Worm (Caenorhabditis elegans) whole organism, early embryonic: ENCODE results near the gene ZC317.2.

Experiments used
- ama-1 ChIP-seq: fragments of 150-350 bp; optimal IDR thresholded peaks from 2 replicates; lab custom pipeline; 2014
- ets-7 ChIP-seq: sonication (generic microtip); optimal IDR thresholded peaks from 2 replicates; lab custom pipeline; 2016; ENCODE audit warnings: missing genotype, missing genetic modification characterization, missing compliant biosample characterization
- hnd-1 ChIP-seq: sonication (generic microtip); optimal IDR thresholded peaks from 2 replicates; lab custom pipeline; 2016; ENCODE audit warnings: missing genetic modification characterization, missing compliant biosample characterization
- pes-1 ChIP-seq: fragments of 200-800 bp; sonication (Bioruptor generic); IDR thresholded peaks from 2 replicates; pipeline ENCODE4 v1.3.6; 2022; ENCODE audit warnings: missing genetic modification reagents, missing genetic modification characterization, missing compliant biosample characterization
- scrt-1 ChIP-seq: fragments of 200-800 bp; sonication (Bioruptor generic); IDR thresholded peaks from 2 replicates; pipeline ENCODE4 v1.3.6; 2022; ENCODE audit warnings: missing genetic modification characterization, missing compliant biosample characterization

DNA sequence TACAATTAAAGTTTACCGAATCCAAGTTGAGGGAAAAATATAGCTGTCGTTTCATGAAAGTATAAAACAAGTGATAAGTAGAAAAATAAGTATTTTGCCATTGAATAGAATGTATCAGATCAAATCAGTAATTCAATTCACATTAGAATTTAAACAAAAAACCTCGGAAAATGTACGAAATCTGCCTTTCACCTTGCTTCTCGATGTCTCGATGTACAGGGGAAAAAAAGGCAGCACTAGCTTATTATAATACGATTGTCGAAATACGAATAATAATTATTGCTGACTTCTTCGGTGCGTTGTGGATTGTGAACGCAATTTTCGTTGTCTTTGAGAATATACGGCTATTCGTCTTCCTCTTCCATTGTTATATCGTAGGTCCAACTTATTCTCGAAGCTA lies 28.9 kb downstream of the ZC317.2 start, which contains the start of gene grl-18:
- no peak for TF ChIP-seq ets-7 (tag; lab: Kevin White, UChicago)
- TF ChIP-seq hnd-1 = no peak
- TF ChIP-seq pes-1 = no peak
- no peak for TF ChIP-seq ama-1 (lab: Kevin White, UChicago)
- TF ChIP-seq scrt-1 (GFP tag; lab: Robert Waterston, UW) = no peak
